Worm (Caenorhabditis elegans) whole organism, mixed stage, embryonic: ENCODE data around the gene emre-1.

ENCODE experiments used
- M03D4.4 ChIP-seq: sonication (generic microtip); optimal IDR thresholded peaks from 2 replicates; lab custom pipeline; 2017; ENCODE audit warnings: mild to moderate bottlenecking, missing genetic modification characterization, missing compliant biosample characterization
- bed-3 ChIP-seq: fragments of 200-800 bp; sonication (Bioruptor generic); optimal IDR thresholded peaks from 3 replicates; lab custom pipeline; 2018; ENCODE audit warnings: mild to moderate bottlenecking, missing genetic modification characterization, moderate library complexity, missing compliant biosample characterization
- blmp-1 ChIP-seq: fragments of 150-350 bp; optimal IDR thresholded peaks from 2 replicates; lab custom pipeline; 2014; ENCODE audit warnings: missing biosample characterization, missing genetic modification characterization
- ceh-39 ChIP-seq: fragments of 150-350 bp; optimal IDR thresholded peaks from 2 replicates; lab custom pipeline; 2014; ENCODE audit warnings: missing biosample characterization, missing genetic modification characterization
- ceh-43 ChIP-seq: fragments of 200-800 bp; sonication (Bioruptor generic); optimal IDR thresholded peaks from 2 replicates; lab custom pipeline; 2018; ENCODE audit warnings: mild to moderate bottlenecking, missing genetic modification characterization, moderate library complexity, missing compliant biosample characterization
- ceh-83 ChIP-seq: fragments of 200-800 bp; sonication (Bioruptor generic); optimal IDR thresholded peaks from 2 replicates; lab custom pipeline; 2018; ENCODE audit warnings: mild to moderate bottlenecking, missing genetic modification characterization, missing compliant biosample characterization
- ces-1 ChIP-seq: fragments of 150-350 bp; optimal IDR thresholded peaks from 2 replicates; lab custom pipeline; 2014; ENCODE audit warnings: missing biosample characterization, missing genetic modification reagents, missing genetic modification characterization
- cnd-1 ChIP-seq: fragments of 200-800 bp; sonication (Bioruptor generic); optimal IDR thresholded peaks from 2 replicates; lab custom pipeline; 2018; ENCODE audit warnings: mild to moderate bottlenecking, missing genetic modification characterization, missing compliant biosample characterization
- drap-1 ChIP-seq: fragments of 200-800 bp; sonication (Bioruptor generic); optimal IDR thresholded peaks from 3 replicates; lab custom pipeline; 2018; ENCODE audit warnings: mild to moderate bottlenecking, missing genetic modification characterization, missing compliant biosample characterization
- elt-1 ChIP-seq: sonication (generic microtip); optimal IDR thresholded peaks from 2 replicates; lab custom pipeline; 2017; ENCODE audit warnings: missing genetic modification characterization, mild to moderate bottlenecking, missing compliant biosample characterization, antibody characterized with exemption, moderate library complexity, borderline replicate concordance; ENCODE audit not compliant: insufficient read depth
- elt-3 ChIP-seq: fragments of 150-350 bp; optimal IDR thresholded peaks from 2 replicates; lab custom pipeline; 2014; ENCODE audit warnings: missing biosample characterization, missing genetic modification characterization
- flh-1 ChIP-seq: fragments of 200-800 bp; sonication (Bioruptor generic); optimal IDR thresholded peaks from 2 replicates; lab custom pipeline; 2018; ENCODE audit warnings: mild to moderate bottlenecking, missing genetic modification characterization, moderate library complexity, missing compliant biosample characterization
- ham-2 ChIP-seq: fragments of 200-800 bp; sonication (Bioruptor generic); optimal IDR thresholded peaks from 2 replicates; lab custom pipeline; 2018; ENCODE audit warnings: mild to moderate bottlenecking, missing genetic modification characterization, missing compliant biosample characterization
- hlh-1 ChIP-seq: fragments of 150-350 bp; optimal IDR thresholded peaks from 2 replicates; lab custom pipeline; 2014; ENCODE audit warnings: missing biosample characterization, missing genetic modification reagents, missing genetic modification characterization
- lin-13 ChIP-seq: fragments of 150-350 bp; optimal IDR thresholded peaks from 2 replicates; lab custom pipeline; 2014; ENCODE audit warnings: missing biosample characterization, missing genetic modification characterization
- lin-32 ChIP-seq: fragments of 200-800 bp; sonication (Bioruptor generic); optimal IDR thresholded peaks from 2 replicates; lab custom pipeline; 2018; ENCODE audit warnings: mild to moderate bottlenecking, missing genetic modification characterization, missing compliant biosample characterization
- lsy-2 ChIP-seq: fragments of 150-350 bp; optimal IDR thresholded peaks from 2 replicates; lab custom pipeline; 2014; ENCODE audit warnings: missing biosample characterization, missing genetic modification characterization
- mab-5 ChIP-seq: fragments of 150-350 bp; optimal IDR thresholded peaks from 2 replicates; lab custom pipeline; 2014; ENCODE audit warnings: missing biosample characterization, missing genetic modification characterization
- mep-1 ChIP-seq: fragments of 150-350 bp; optimal IDR thresholded peaks from 2 replicates; lab custom pipeline; 2017; ENCODE audit warnings: missing biosample characterization, missing genetic modification reagents, missing genetic modification characterization, inconsistent platforms
- mls-2 ChIP-seq: sonication (generic microtip); optimal IDR thresholded peaks from 2 replicates; lab custom pipeline; 2016; ENCODE audit warnings: mild to moderate bottlenecking, missing genetic modification characterization, moderate library complexity, missing compliant biosample characterization
- nhr-12 ChIP-seq: fragments of 150-350 bp; optimal IDR thresholded peaks from 2 replicates; lab custom pipeline; 2014; ENCODE audit warnings: missing biosample characterization, missing genetic modification characterization
- nhr-2 ChIP-seq: fragments of 150-350 bp; optimal IDR thresholded peaks from 2 replicates; lab custom pipeline; 2014; ENCODE audit warnings: missing biosample characterization, missing genetic modification characterization
- nhr-237 ChIP-seq: fragments of 150-350 bp; optimal IDR thresholded peaks from 2 replicates; lab custom pipeline; 2014; ENCODE audit warnings: missing biosample characterization, missing genetic modification characterization
- nhr-28 ChIP-seq: fragments of 150-350 bp; optimal IDR thresholded peaks from 2 replicates; lab custom pipeline; 2014; ENCODE audit warnings: missing biosample characterization, missing genetic modification characterization
- nhr-76 ChIP-seq: sonication (generic microtip); optimal IDR thresholded peaks from 2 replicates; lab custom pipeline; 2017; ENCODE audit warnings: missing biosample characterization, missing genetic modification characterization
- pha-4 ChIP-seq: fragments of 150-350 bp; optimal IDR thresholded peaks from 2 replicates; lab custom pipeline; 2018; ENCODE audit warnings: missing biosample characterization, missing genetic modification reagents, missing genetic modification characterization
- sem-2 ChIP-seq: fragments of 200-800 bp; sonication (Bioruptor generic); optimal IDR thresholded peaks from 2 replicates; lab custom pipeline; 2018; ENCODE audit warnings: mild to moderate bottlenecking, missing genetic modification characterization, missing compliant biosample characterization
- snpc-4 ChIP-seq: fragments of 150-350 bp; optimal IDR thresholded peaks from 2 replicates; lab custom pipeline; 2014; ENCODE audit warnings: missing biosample characterization, missing genetic modification characterization
- sptf-1 ChIP-seq: sonication (generic microtip); optimal IDR thresholded peaks from 2 replicates; lab custom pipeline; 2017; ENCODE audit warnings: mild to moderate bottlenecking, missing genetic modification characterization, moderate library complexity, missing compliant biosample characterization
- tbx-8 ChIP-seq: fragments of 200-800 bp; sonication (Bioruptor generic); optimal IDR thresholded peaks from 2 replicates; lab custom pipeline; 2018; ENCODE audit warnings: mild to moderate bottlenecking, missing genetic modification characterization, moderate library complexity, missing compliant biosample characterization
- unc-120 ChIP-seq: sonication (generic microtip); optimal IDR thresholded peaks from 2 replicates; lab custom pipeline; 2017; ENCODE audit warnings: missing genetic modification characterization, missing compliant biosample characterization; ENCODE audit not compliant: poor library complexity, severe bottlenecking
- unc-39 ChIP-seq: fragments of 150-350 bp; optimal IDR thresholded peaks from 2 replicates; lab custom pipeline; 2014; ENCODE audit warnings: missing biosample characterization, missing genetic modification characterization
- unc-62 ChIP-seq: fragments of 150-350 bp; optimal IDR thresholded peaks from 2 replicates; lab custom pipeline; 2014; ENCODE audit warnings: missing biosample characterization, missing genetic modification reagents, missing genetic modification characterization
- zip-8 ChIP-seq: fragments of 150-350 bp; optimal IDR thresholded peaks from 2 replicates; lab custom pipeline; 2014; ENCODE audit warnings: missing biosample characterization, missing genetic modification characterization
- ztf-11 ChIP-seq: fragments of 150-350 bp; optimal IDR thresholded peaks from 2 replicates; lab custom pipeline; 2014; ENCODE audit warnings: missing biosample characterization, missing genetic modification characterization

emre-1 gene

DNA sequence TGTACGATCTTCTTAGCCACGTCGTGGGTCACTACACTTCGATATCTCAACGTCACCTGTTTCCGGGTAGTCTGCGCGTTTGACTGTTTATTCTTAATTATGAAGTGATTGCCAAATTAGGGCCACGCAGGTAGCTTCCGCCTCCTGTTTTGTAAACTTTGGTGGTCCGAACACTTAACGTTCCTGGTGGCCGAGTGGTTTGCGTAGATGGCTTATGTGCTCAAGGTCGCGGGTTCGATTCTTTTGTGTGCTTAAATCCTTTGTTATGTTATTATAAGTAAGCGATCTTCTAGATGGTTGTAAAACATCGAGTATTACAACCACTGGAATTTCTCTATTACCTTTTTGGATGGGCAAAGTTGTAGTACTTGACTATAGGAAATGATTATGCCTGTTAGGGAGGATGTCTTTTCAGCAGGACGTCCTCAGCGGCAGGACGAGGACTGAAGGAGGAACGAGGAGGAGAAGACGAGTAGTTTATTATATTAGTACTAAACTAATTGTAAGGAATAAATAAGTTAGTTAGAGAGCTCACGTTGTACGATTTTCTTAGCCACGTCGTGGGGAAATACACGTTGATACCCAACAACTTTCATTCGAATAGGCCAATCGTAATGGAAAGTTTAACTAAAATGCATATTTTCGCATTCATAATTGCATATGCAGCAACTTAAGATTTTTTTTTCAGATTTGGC, 2.5 kb upstream of the emre-1 start:
- TF ChIP-seq ces-1 (peak; percentile 87), lsy-2 (tag; lab: Kevin White, UChicago) (no peak)

DNA sequence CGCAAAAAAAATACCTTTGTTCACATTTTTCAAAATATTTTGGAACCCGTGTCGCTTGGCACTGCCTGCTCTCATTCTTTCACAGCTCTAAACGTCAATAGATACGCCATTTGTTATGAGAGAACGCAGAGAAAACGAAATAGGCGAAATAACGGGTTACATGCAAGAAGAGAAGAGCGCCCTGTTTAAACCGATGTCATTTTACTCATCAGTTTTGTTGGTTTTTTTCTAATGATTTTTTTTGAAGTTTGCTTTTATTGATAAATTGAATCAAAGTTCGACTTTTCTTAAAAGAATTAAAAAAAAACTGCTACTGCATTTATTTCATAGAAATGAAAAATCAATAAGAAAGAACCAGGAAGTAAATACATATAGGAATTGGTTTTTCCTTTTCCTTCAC, 732 bp upstream of the emre-1 start:
- TF ChIP-seq lsy-2 (tag; lab: Kevin White, UChicago): no peak
- TF ChIP-seq ces-1: peak; percentile 13
- no peak for TF ChIP-seq sptf-1 (tag; lab: Kevin White, UChicago)
- TF ChIP-seq ceh-39 (tag; lab: Kevin White, UChicago): no peak
- TF ChIP-seq mls-2 (tag; lab: Kevin White, UChicago): no peak
- TF ChIP-seq drap-1 (GFP tag; lab: Kevin White, UChicago): no peak
- TF ChIP-seq unc-120 (tag; lab: Kevin White, UChicago): peak; percentile 0
- TF ChIP-seq zip-8: no peak
- no peak for TF ChIP-seq nhr-2 (tag; lab: Kevin White, UChicago)
- no peak for TF ChIP-seq nhr-12 (tag; lab: Kevin White, UChicago)
- peak; percentile 53 for TF ChIP-seq hlh-1 (tag; lab: Kevin White, UChicago)
- no peak for TF ChIP-seq blmp-1 (tag; lab: Kevin White, UChicago)

DNA sequence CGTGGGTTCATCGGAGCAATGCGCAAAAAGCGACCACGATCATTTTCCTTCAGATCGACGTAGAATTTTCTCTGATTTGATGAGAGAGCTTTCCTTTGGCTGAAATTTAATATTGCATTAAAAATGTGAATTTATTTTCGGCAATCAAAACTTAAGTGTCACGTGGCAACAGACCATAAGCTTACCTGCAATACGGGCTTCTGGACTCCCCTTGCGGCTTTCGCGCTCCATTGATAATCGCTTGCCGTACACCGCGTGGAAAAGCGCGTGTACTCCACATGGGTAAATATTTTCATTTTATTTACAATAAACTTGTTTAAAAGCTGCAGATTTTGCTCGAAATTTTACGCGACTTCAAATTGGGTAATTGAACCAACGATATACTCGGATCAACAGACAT, 3.0 kb downstream of the emre-1 start, which contains the start of gene plp-2:
TSS of gene plp-2 (minus strand) at position 280 of the 400 bp plus-strand sequence.
- TF ChIP-seq bed-3 (GFP tag; lab: Kevin White, UChicago): no peak
- TF ChIP-seq ztf-11 (tag; lab: Kevin White, UChicago): no peak
- TF ChIP-seq tbx-8 (GFP tag; lab: Kevin White, UChicago): no peak
- no peak for TF ChIP-seq mab-5 (tag; lab: Kevin White, UChicago)
- TF ChIP-seq flh-1 (GFP tag; lab: Kevin White, UChicago): no peak
- no peak for TF ChIP-seq pha-4 (tag; lab: Kevin White, UChicago)
- TF ChIP-seq cnd-1 (tag; lab: Kevin White, UChicago): no peak
- TF ChIP-seq unc-120 (tag; lab: Kevin White, UChicago): no peak
- no peak for TF ChIP-seq elt-1 (tag; lab: Kevin White, UChicago)
- TF ChIP-seq hlh-1 (tag; lab: Kevin White, UChicago): no peak
- TF ChIP-seq ceh-43: no peak
- TF ChIP-seq nhr-28 (tag; lab: Kevin White, UChicago): no peak
- TF ChIP-seq ces-1: no peak

DNA sequence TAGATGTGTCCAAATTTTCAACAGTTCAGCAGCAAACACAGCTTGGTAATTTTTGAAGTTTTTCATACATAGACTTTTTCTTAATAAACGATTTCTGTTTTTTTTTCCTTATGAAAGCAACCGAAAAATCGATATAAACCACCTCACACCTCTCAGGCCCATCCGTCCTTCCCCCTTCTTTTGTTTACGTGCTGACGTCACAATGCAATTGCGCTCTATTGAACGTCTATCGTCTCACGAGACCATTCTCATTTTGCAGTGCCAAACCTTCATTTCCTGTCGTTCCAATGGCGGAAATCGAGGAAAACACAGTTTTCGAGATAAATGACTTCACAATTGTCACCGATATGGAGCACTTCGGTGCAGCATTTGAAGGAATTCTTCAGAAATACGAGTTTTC, 3.8 kb downstream of the emre-1 start, which contains the start of gene rbg-1:
TSS of gene rbg-1 (plus strand) at position 260 of the 400 bp plus-strand sequence.
- TF ChIP-seq cnd-1 (tag; lab: Kevin White, UChicago): no peak
- TF ChIP-seq mab-5 (tag; lab: Kevin White, UChicago): no peak
- TF ChIP-seq ceh-83 (GFP tag; lab: Kevin White, UChicago): no peak
- TF ChIP-seq elt-3 (tag; lab: Kevin White, UChicago): no peak
- peak; percentile 75 for TF ChIP-seq mep-1 (tag; lab: Kevin White, UChicago)
- TF ChIP-seq nhr-28 (tag; lab: Kevin White, UChicago): no peak
- no peak for TF ChIP-seq ztf-11 (tag; lab: Kevin White, UChicago)
- TF ChIP-seq unc-39 (tag; lab: Kevin White, UChicago): no peak
- no peak for TF ChIP-seq zip-8
- TF ChIP-seq ceh-43: no peak
- TF ChIP-seq flh-1 (GFP tag; lab: Kevin White, UChicago): no peak
- no peak for TF ChIP-seq unc-120 (tag; lab: Kevin White, UChicago)
- TF ChIP-seq blmp-1 (tag; lab: Kevin White, UChicago): no peak
- no peak for TF ChIP-seq sem-2
- TF ChIP-seq ham-2: no peak
- peak; percentile 63 for TF ChIP-seq ceh-39 (tag; lab: Kevin White, UChicago)
- TF ChIP-seq mls-2 (tag; lab: Kevin White, UChicago): no peak
- no peak for TF ChIP-seq nhr-2 (tag; lab: Kevin White, UChicago)
- TF ChIP-seq lin-32 (GFP tag; lab: Kevin White, UChicago): no peak
- no peak for TF ChIP-seq M03D4.4 (tag; lab: Kevin White, UChicago)
- no peak for TF ChIP-seq nhr-76 (tag; lab: Kevin White, UChicago)
- TF ChIP-seq unc-62: no peak
- no peak for TF ChIP-seq drap-1 (GFP tag; lab: Kevin White, UChicago)
- TF ChIP-seq bed-3 (GFP tag; lab: Kevin White, UChicago): no peak
- TF ChIP-seq snpc-4 (tag; lab: Kevin White, UChicago): no peak
- peak; percentile 74 for TF ChIP-seq lin-13 (tag; lab: Kevin White, UChicago)
- TF ChIP-seq pha-4 (tag; lab: Kevin White, UChicago): peak; percentile 92
- TF ChIP-seq lsy-2 (tag; lab: Kevin White, UChicago): peak; percentile 41
- TF ChIP-seq elt-1 (tag; lab: Kevin White, UChicago): no peak
- peak; percentile 64 for TF ChIP-seq sptf-1 (tag; lab: Kevin White, UChicago)
- no peak for TF ChIP-seq nhr-237 (tag; lab: Kevin White, UChicago)
- no peak for TF ChIP-seq tbx-8 (GFP tag; lab: Kevin White, UChicago)
- TF ChIP-seq nhr-12 (tag; lab: Kevin White, UChicago): no peak
- TF ChIP-seq ces-1: peak; percentile 53
- TF ChIP-seq hlh-1 (tag; lab: Kevin White, UChicago): no peak
